Fruit fly (Drosophila melanogaster): ENCODE data around the gene CG10587.

DNA sequence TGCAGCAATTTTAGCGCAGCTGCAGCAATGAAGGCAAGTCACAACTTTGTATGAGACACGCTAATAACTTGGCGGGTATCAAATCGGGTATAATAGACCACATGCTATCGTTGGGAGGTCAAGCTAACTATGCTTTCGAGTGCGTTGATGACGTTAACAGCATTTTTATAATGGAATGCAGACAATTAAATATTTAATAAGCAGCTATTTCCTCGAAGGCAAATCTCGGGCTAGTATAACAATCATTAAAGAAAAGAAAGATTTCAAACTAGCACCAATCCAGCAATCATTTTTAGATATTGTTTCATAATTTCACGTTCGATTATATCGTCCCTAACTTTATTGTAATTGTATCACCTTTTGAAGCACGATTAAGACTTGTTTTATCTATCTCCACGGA lies 18.1 kb upstream of the CG10587 start:
- TF ChIP-seq kay (GFP tag; ENCODE audit: borderline replicate concordance), result no peak
- no peak for TF ChIP-seq Crg-1 (GFP tag; optimal IDR thresholded peaks at IDR 0.05)
- TF ChIP-seq CG11617 (GFP tag; optimal IDR thresholded peaks at IDR 0.05), result no peak
- TF ChIP-seq tj (GFP tag; optimal IDR thresholded peaks at IDR 0.05), result no peak
- TF ChIP-seq CG14711 (tag; optimal IDR thresholded peaks at IDR 0.05), result no peak
- TF ChIP-seq toe (GFP tag; optimal IDR thresholded peaks at IDR 0.05), result no peak
- TF ChIP-seq CG7101 (tag; optimal IDR thresholded peaks at IDR 0.05), result no peak
- no peak for TF ChIP-seq Clk (GFP tag; optimal IDR thresholded peaks at IDR 0.05)
- no peak for TF ChIP-seq CG12768 (GFP tag; optimal IDR thresholded peaks at IDR 0.05)
- no peak for TF ChIP-seq Mnt (GFP tag; optimal IDR thresholded peaks at IDR 0.05)
- no peak for TF ChIP-seq pad (GFP tag; optimal IDR thresholded peaks at IDR 0.05)
- no peak for TF ChIP-seq CG1620 (GFP tag; optimal IDR thresholded peaks at IDR 0.05)
